Fruit fly (Drosophila melanogaster): ENCODE measurements around the gene CG46430.

DNA sequence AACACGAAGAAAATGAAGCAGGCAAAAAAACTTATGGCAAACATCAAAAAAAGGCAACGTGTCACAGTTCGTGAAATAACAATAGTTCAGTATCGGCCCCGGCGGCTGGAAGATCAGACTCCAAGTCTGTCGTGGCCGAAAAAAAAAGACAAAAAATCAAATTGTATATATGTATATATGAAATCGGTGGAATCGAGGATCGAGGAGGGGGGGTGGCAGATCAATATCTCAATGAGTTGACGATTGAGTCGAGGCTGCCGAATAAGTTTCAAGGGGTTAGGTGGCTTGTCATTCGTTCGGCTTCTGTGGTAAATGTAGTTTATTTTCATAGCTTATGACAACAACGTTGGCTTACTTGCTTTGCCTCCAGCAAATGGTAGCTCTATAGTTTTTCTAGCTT is 35.8 kb upstream of the CG46430 start:
- no peak for TF ChIP-seq EcR (GFP tag; optimal IDR thresholded peaks at IDR 0.05)
- TF ChIP-seq CG14655 (GFP tag; optimal IDR thresholded peaks at IDR 0.05): no peak
- TF ChIP-seq rn (GFP tag; IDR thresholded peaks at IDR 0.05): no peak
- TF ChIP-seq CG12605 (GFP tag; IDR thresholded peaks at IDR 0.05): no peak
- TF ChIP-seq Pif1B (GFP tag; optimal IDR thresholded peaks at IDR 0.05): no peak

All from whole organism, pupa.